Worm (Caenorhabditis elegans): ENCODE measurements around the gene wago-5.

- TF ChIP-seq lir-3 (tag; optimal IDR thresholded peaks at IDR 0.05) (no peak), snpc-4 (tag; optimal IDR thresholded peaks at IDR 0.05) (no peak), mdl-1 (tag; optimal IDR thresholded peaks at IDR 0.05) (no peak)
These were observed 8.7 kb downstream of the wago-5 start for ce11 chrII:5806563-5806962.

All from whole organism, L4 larva.